Worm (Caenorhabditis elegans) whole organism, early embryonic: ENCODE data around the gene frpr-6.

Experiments
- B0310.2 ChIP-seq: sonication (generic microtip); optimal IDR thresholded peaks from 2 replicates; lab custom pipeline; 2016; ENCODE audit warnings: mild to moderate bottlenecking, missing genetic modification characterization, missing compliant biosample characterization
- F13C5.2 ChIP-seq: sonication (generic microtip); optimal IDR thresholded peaks from 2 replicates; lab custom pipeline; 2017; ENCODE audit warnings: mild to moderate bottlenecking, missing genetic modification characterization, inconsistent platforms, missing compliant biosample characterization
- aly-1 ChIP-seq: sonication (generic microtip); optimal IDR thresholded peaks from 2 replicates; lab custom pipeline; 2016; ENCODE audit warnings: missing genetic modification characterization, missing compliant biosample characterization
- ama-1 ChIP-seq: fragments of 150-350 bp; optimal IDR thresholded peaks from 2 replicates; lab custom pipeline; 2014
- ceh-13 ChIP-seq: fragments of 200-800 bp; sonication (Bioruptor generic); optimal IDR thresholded peaks from 2 replicates; lab custom pipeline; 2018; ENCODE audit warnings: mild to moderate bottlenecking, missing genetic modification characterization, missing compliant biosample characterization
- ceh-36 ChIP-seq: sonication (generic microtip); optimal IDR thresholded peaks from 2 replicates; lab custom pipeline; 2016; ENCODE audit warnings: missing genetic modification characterization, inconsistent platforms, missing compliant biosample characterization
- ets-7 ChIP-seq: sonication (generic microtip); optimal IDR thresholded peaks from 2 replicates; lab custom pipeline; 2016; ENCODE audit warnings: missing genotype, missing genetic modification characterization, missing compliant biosample characterization
- flt-1 ChIP-seq: fragments of 200-800 bp; sonication (Bioruptor generic); IDR thresholded peaks from 2 replicates; pipeline ENCODE4 v1.3.6; 2022; ENCODE audit warnings: missing genetic modification characterization, missing compliant biosample characterization
- hmbx-1 ChIP-seq: sonication (generic microtip); optimal IDR thresholded peaks from 2 replicates; lab custom pipeline; 2016; ENCODE audit warnings: mild to moderate bottlenecking, missing genetic modification characterization, missing compliant biosample characterization
- hmg-4 ChIP-seq: fragments of 200-800 bp; sonication (Bioruptor generic); optimal IDR thresholded peaks from 2 replicates; lab custom pipeline; 2018; ENCODE audit warnings: mild to moderate bottlenecking, missing genetic modification characterization, missing compliant biosample characterization
- hnd-1 ChIP-seq: sonication (generic microtip); optimal IDR thresholded peaks from 2 replicates; lab custom pipeline; 2016; ENCODE audit warnings: missing genetic modification characterization, missing compliant biosample characterization
- pes-1 ChIP-seq: fragments of 200-800 bp; sonication (Bioruptor generic); IDR thresholded peaks from 2 replicates; pipeline ENCODE4 v1.3.6; 2022; ENCODE audit warnings: missing genetic modification reagents, missing genetic modification characterization, missing compliant biosample characterization
- scrt-1 ChIP-seq: fragments of 200-800 bp; sonication (Bioruptor generic); IDR thresholded peaks from 2 replicates; pipeline ENCODE4 v1.3.6; 2022; ENCODE audit warnings: missing genetic modification characterization, missing compliant biosample characterization
- sea-1 ChIP-seq: fragments of 200-800 bp; sonication (Bioruptor generic); conservative IDR thresholded peaks from 2 replicates; pipeline ENCODE4 v1.3.6; 2022; ENCODE audit warnings: missing genetic modification characterization, missing compliant biosample characterization
- tbx-11 ChIP-seq: fragments of 200-800 bp; sonication (Bioruptor generic); IDR thresholded peaks from 2 replicates; pipeline ENCODE4 v1.3.6; 2022; ENCODE audit warnings: missing genetic modification characterization, missing compliant biosample characterization
- tbx-37 ChIP-seq: fragments of 200-800 bp; sonication (Bioruptor generic); conservative IDR thresholded peaks from 2 replicates; pipeline ENCODE4 v1.3.6; 2022; ENCODE audit warnings: missing genetic modification reagents, missing genetic modification characterization, missing compliant biosample characterization
- tra-4 ChIP-seq: sonication (generic microtip); optimal IDR thresholded peaks from 2 replicates; lab custom pipeline; 2017; ENCODE audit warnings: missing genetic modification characterization, missing compliant biosample characterization

The frpr-6 gene

DNA sequence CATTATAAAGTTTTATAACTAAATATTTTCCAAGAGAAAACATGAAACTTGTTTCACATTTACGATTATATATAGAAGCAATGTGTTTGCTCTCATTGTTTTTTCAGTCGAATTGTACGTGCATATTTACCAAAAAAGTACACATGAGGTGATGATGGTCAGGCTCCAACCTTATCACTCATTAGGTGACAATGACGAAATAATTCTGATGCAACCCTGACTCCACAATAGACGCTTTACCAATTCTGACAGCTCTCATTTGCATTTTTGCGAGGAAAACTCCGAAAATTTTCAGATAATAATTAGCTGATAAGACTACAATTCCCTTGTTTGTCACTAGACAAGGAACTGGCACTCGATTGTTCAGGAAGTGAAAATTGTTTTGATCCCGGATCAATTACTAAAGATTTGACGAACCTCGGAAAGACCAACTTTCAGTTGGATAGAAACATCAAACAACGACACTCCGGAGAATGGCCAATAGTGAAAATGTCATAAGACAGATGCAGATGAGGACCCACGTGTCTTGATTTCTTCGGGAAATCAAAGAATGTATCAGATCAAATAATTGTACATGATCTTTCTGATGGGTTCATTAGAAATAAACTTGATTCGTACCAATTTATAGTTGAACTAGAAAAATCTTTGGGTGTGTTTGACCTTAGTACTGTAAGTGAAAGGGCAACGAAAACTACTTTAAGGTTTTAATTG, 22.0 kb downstream of the frpr-6 start:
- TF ChIP-seq flt-1 (GFP tag; lab: Robert Waterston, UW) (no peak), ceh-13 (GFP tag; lab: Kevin White, UChicago) (no peak)

DNA sequence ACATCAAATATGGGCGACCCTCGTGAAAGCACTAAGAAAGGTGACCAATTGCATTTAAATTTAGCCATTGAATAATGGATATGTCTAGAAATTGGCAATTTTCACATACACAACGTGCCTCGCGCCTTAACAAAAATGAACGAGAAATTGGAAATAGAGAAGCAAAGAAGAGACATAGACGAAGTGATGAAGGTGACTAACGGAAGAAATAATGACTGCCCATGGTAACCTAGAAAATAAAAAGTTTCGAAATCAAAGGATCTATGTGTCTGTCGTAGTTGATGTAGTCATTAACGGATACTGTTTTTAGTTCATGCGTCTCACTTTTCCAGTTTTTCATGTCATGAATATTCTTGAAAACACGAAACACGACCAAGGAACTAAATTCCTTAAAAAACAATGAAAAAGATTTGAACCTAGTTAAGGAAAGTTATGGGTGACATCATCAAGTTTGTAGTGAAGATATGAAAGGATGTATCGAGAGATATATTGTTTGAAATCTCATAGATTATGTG, 22.8 kb downstream of the frpr-6 start:
- TF ChIP-seq flt-1 (GFP tag; lab: Robert Waterston, UW) (no peak), tbx-11 (GFP tag; lab: Robert Waterston, UW) (no peak), ceh-36 (tag; lab: Kevin White, UChicago) (no peak), hmg-4 (GFP tag; lab: Kevin White, UChicago) (no peak), ets-7 (tag; lab: Kevin White, UChicago) (no peak), tra-4 (no peak)

DNA sequence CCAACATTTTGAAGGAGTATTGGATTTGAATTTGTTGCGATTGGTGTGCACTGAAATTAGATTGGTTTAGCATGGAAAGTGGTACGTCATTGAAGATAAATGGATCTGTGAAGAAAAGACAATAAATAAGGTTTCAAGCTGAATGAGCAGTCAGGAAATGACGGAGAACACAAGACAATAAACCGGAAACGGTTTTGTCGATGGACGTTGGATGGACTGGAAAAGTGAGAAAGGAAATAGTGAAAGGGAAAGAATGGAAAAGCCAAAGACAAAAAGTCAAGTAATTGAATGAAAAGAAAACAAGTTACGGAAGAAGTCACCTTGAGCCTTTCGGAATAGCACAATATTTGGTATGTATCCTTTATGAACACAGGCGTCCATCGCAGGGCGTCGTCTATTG, 24.7 kb downstream of the frpr-6 start, which contains the start of gene T27E4.7:
Gene T27E4.7, minus strand, starts transcription at position 50 of the 400 bp plus-strand sequence.
- TF ChIP-seq tra-4 (no peak), ama-1 (lab: Kevin White, UChicago) (no peak), ceh-13 (GFP tag; lab: Kevin White, UChicago) (no peak), sea-1 (no peak), B0310.2 (no peak), flt-1 (GFP tag; lab: Robert Waterston, UW) (no peak), pes-1 (GFP tag; lab: Robert Waterston, UW) (no peak), tbx-11 (GFP tag; lab: Robert Waterston, UW) (no peak), ceh-36 (tag; lab: Kevin White, UChicago) (no peak), hmbx-1 (tag; lab: Kevin White, UChicago) (no peak), scrt-1 (no peak), hmg-4 (GFP tag; lab: Kevin White, UChicago) (no peak), hnd-1 (tag; lab: Kevin White, UChicago) (no peak), ets-7 (tag; lab: Kevin White, UChicago) (no peak), aly-1 (no peak), tbx-37 (GFP tag; lab: Robert Waterston, UW) (no peak)

DNA sequence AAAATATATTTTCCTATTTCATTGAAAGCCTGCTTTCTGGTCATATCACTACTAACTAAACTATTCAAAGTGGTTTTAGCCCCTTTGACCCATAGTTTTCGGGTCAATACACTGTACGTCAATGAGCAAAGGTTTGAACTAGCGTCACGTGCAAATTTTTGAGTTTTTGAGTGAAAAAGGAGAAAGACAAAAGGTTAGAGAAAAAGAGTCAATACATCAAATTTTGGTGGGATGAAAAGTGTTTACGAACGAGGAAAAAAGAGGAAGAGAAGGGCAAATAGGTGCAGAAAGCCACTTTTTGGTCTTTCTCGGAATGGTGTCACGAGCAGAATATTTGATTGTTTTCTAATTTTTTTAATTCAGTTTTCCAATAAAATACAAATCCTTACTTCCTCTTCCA, 25.1 kb downstream of the frpr-6 start:
- TF ChIP-seq ets-7 (tag; lab: Kevin White, UChicago) (no peak), F13C5.2 (no peak), B0310.2 (no peak), tbx-37 (GFP tag; lab: Robert Waterston, UW) (no peak), ceh-36 (tag; lab: Kevin White, UChicago) (no peak), hmbx-1 (tag; lab: Kevin White, UChicago) (no peak), ama-1 (lab: Kevin White, UChicago) (no peak), hmg-4 (GFP tag; lab: Kevin White, UChicago) (no peak), flt-1 (GFP tag; lab: Robert Waterston, UW) (no peak)

DNA sequence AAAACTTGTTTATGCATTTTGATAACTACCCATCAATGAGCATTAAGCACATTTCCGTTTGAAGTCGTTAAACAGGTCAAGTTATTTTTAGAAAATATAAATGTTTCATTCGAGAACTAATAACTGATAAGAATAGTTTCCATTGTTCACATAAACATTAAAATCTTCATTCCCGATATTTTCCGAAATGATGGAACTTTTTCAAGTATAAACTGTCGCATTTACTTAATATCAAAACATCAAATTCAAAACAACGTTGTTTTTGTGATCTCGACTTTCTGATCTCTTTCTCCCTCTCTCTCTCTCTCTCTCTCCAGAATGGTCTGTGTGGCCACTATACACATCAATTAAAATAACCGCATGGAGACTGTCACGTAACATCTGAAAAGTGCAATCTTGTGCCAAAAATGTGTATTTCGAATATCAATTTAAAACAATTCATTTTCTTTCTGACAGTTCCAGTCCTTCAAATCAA, 26.6 kb downstream of the frpr-6 start:
- TF ChIP-seq ets-7 (tag; lab: Kevin White, UChicago) (no peak), pes-1 (GFP tag; lab: Robert Waterston, UW) (no peak), ceh-13 (GFP tag; lab: Kevin White, UChicago) (no peak), F13C5.2 (no peak)

DNA sequence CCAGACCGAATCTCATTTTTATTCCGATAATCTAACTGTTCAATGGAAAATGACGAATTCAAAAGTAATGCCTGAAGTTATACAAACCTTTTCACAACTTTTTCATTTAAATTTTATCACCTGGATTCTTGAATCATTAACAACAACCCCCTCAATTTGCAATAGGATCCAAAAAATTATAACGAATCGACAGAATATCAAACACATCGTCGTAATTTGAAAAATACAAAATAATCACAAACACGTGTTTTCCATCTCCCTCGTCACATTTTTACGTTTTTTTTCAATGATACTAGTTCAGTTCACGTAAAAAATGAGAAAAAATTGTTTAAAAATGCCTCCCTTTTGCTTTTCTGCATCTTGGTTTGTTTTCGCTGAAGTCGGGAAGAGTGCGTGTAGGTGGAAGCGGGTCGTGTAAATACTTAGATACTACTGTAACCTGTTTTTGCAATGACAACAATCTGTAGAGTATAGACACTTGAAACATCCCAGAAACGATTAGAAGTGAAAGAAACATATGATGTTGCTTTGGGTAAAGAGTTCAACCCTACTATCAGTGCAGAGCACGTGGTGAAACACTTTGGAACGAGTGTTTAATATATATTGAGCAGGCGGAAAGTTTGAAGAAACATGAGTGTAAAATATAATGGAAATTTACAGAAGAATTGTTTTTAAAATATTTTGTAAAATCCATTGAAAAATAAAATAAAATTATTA, 27.5 kb downstream of the frpr-6 start, which contains the start of gene oac-50:
Gene oac-50, minus strand, starts transcription at position 219 of the 717 bp plus-strand sequence.
- no peak for TF ChIP-seq ama-1 (lab: Kevin White, UChicago)
- no peak for TF ChIP-seq F13C5.2
- TF ChIP-seq ets-7 (tag; lab: Kevin White, UChicago), result no peak
- no peak for TF ChIP-seq hmbx-1 (tag; lab: Kevin White, UChicago)
- no peak for TF ChIP-seq aly-1
- TF ChIP-seq hnd-1 (tag; lab: Kevin White, UChicago), result no peak
- TF ChIP-seq pes-1 (GFP tag; lab: Robert Waterston, UW), result no peak
- TF ChIP-seq tbx-11 (GFP tag; lab: Robert Waterston, UW), result no peak
- TF ChIP-seq scrt-1, result no peak
- TF ChIP-seq flt-1 (GFP tag; lab: Robert Waterston, UW), result no peak
- TF ChIP-seq tra-4, result no peak
- no peak for TF ChIP-seq ceh-13 (GFP tag; lab: Kevin White, UChicago)
- no peak for TF ChIP-seq B0310.2
- TF ChIP-seq ceh-36 (tag; lab: Kevin White, UChicago), result no peak
- TF ChIP-seq hmg-4 (GFP tag; lab: Kevin White, UChicago), result no peak
- no peak for TF ChIP-seq tbx-37 (GFP tag; lab: Robert Waterston, UW)
- no peak for TF ChIP-seq sea-1

DNA sequence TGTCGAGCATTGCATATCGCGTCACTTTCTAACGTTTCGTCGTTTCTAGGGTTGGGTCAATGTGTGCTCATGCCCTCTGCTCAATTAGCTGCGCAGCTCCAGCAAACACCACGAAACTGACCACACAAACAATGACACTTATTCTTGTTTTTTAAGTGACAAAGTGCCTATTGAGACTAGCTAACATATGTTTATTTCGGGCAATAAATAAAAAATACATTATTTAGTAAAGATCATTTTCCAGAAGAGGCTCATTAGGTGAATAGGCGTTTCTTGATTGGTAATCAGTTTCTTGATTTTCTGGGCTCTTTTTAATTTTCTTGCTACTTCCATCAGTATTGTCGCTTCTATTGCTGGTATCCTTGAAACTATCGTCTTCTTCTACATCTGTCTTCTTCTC, 31.3 kb downstream of the frpr-6 start, which contains the start of gene T27E4.5:
Gene T27E4.5, minus strand, starts transcription at position 101 of the 400 bp plus-strand sequence.
- TF ChIP-seq hmg-4 (GFP tag; lab: Kevin White, UChicago) (no peak), scrt-1 (no peak), aly-1 (no peak), ama-1 (lab: Kevin White, UChicago) (no peak), ets-7 (tag; lab: Kevin White, UChicago) (no peak), flt-1 (GFP tag; lab: Robert Waterston, UW) (no peak), hmbx-1 (tag; lab: Kevin White, UChicago) (no peak), ceh-36 (tag; lab: Kevin White, UChicago) (no peak), sea-1 (no peak), ceh-13 (GFP tag; lab: Kevin White, UChicago) (no peak), B0310.2 (no peak), pes-1 (GFP tag; lab: Robert Waterston, UW) (no peak), tra-4 (no peak), F13C5.2 (no peak), hnd-1 (tag; lab: Kevin White, UChicago) (no peak), tbx-37 (GFP tag; lab: Robert Waterston, UW) (no peak), tbx-11 (GFP tag; lab: Robert Waterston, UW) (no peak)
